Fruit fly (Drosophila melanogaster) whole organism, embryonic: ENCODE data around the gene ClC-a.
A peak's percentile ranks its signal among the peaks of the same experiment; 100 is the strongest.

Source experiments
- Adf1 ChIP-seq: fragments of 200-800 bp; sonication (Bioruptor generic); IDR thresholded peaks from 2 replicates; pipeline ENCODE4 v1.3.6; 2022; ENCODE audit warnings: missing biosample characterization, missing genetic modification characterization
- Atf6 ChIP-seq: fragments of 200-800 bp; sonication (Bioruptor generic); IDR thresholded peaks from 2 replicates; pipeline ENCODE4 v1.3.6; 2022; ENCODE audit warnings: missing biosample characterization, missing genetic modification characterization
- Blimp-1 ChIP-seq: fragments of 200-800 bp; sonication (Bioruptor generic); optimal IDR thresholded peaks from 3 replicates; lab custom pipeline; 2018; ENCODE audit warnings: missing biosample characterization, missing genetic modification characterization, mild to moderate bottlenecking, moderate library complexity, missing genetic modification reagents
- BtbVII ChIP-seq: fragments of 200-800 bp; sonication (Bioruptor generic); optimal IDR thresholded peaks from 3 replicates; lab custom pipeline; 2017; ENCODE audit warnings: missing biosample characterization, mild to moderate bottlenecking, missing genetic modification characterization
- CG1024 ChIP-seq: fragments of 200-800 bp; sonication (Bioruptor generic); IDR thresholded peaks from 2 replicates; pipeline ENCODE4 v1.3.6; 2022; ENCODE audit warnings: missing biosample characterization, missing genetic modification characterization
- CG11696 ChIP-seq: fragments of 200-800 bp; sonication (Bioruptor generic); IDR thresholded peaks from 2 replicates; pipeline ENCODE4 v1.3.6; 2022; ENCODE audit warnings: missing biosample characterization, missing genetic modification characterization
- CG12104 ChIP-seq: fragments of 200-800 bp; sonication (Bioruptor generic); optimal IDR thresholded peaks from 3 replicates; lab custom pipeline; 2016; ENCODE audit warnings: missing biosample characterization, missing genetic modification characterization
- CG14441 ChIP-seq: fragments of 200-800 bp; sonication (Bioruptor generic); IDR thresholded peaks from 2 replicates; pipeline ENCODE4 v1.3.6; 2022; ENCODE audit warnings: missing biosample characterization, missing genetic modification characterization
- CG15514 ChIP-seq: fragments of 200-800 bp; sonication (Bioruptor generic); optimal IDR thresholded peaks from 3 replicates; lab custom pipeline; 2017; ENCODE audit warnings: missing biosample characterization, missing genetic modification characterization, mild to moderate bottlenecking, moderate library complexity, missing genetic modification reagents
- CG2116 ChIP-seq: fragments of 200-800 bp; sonication (Bioruptor generic); optimal IDR thresholded peaks from 3 replicates; lab custom pipeline; 2018; ENCODE audit warnings: missing biosample characterization, mild to moderate bottlenecking, missing genetic modification characterization
- CG31441 ChIP-seq: fragments of 200-800 bp; sonication (Bioruptor generic); IDR thresholded peaks from 2 replicates; pipeline ENCODE4 v1.3.6; 2022; ENCODE audit warnings: missing biosample characterization, missing genetic modification characterization
- CG3407 ChIP-seq: fragments of 200-800 bp; sonication (Bioruptor generic); optimal IDR thresholded peaks from 2 replicates; lab custom pipeline; 2018; ENCODE audit warnings: missing biosample characterization, mild to moderate bottlenecking, missing genetic modification characterization
- CG3995 ChIP-seq: fragments of 200-800 bp; sonication (Bioruptor generic); optimal IDR thresholded peaks from 3 replicates; lab custom pipeline; 2016; ENCODE audit warnings: missing biosample characterization, missing genetic modification characterization
- CG4282 ChIP-seq: fragments of 200-800 bp; sonication (Bioruptor generic); optimal IDR thresholded peaks from 2 replicates; lab custom pipeline; 2016; ENCODE audit warnings: missing biosample characterization, missing genetic modification characterization
- CG4328 ChIP-seq: fragments of 200-800 bp; sonication (Bioruptor generic); optimal IDR thresholded peaks from 3 replicates; lab custom pipeline; 2017; ENCODE audit warnings: missing biosample characterization, missing genetic modification reagents, missing genetic modification characterization
- CG4404 ChIP-seq: fragments of 200-800 bp; sonication (Bioruptor generic); IDR thresholded peaks from 2 replicates; pipeline ENCODE4 v1.3.6; 2022; ENCODE audit warnings: missing biosample characterization, missing genetic modification characterization
- CG4617 ChIP-seq: fragments of 200-800 bp; sonication (Bioruptor generic); optimal IDR thresholded peaks from 3 replicates; lab custom pipeline; 2016; ENCODE audit warnings: missing biosample characterization, missing genetic modification characterization, borderline replicate concordance
- CG6683 ChIP-seq: fragments of 200-800 bp; sonication (Bioruptor generic); optimal IDR thresholded peaks from 2 replicates; lab custom pipeline; 2017; ENCODE audit warnings: missing biosample characterization, mild to moderate bottlenecking, missing genetic modification characterization, missing genetic modification reagents
- CG7928 ChIP-seq: fragments of 200-800 bp; sonication (Bioruptor generic); optimal IDR thresholded peaks from 2 replicates; lab custom pipeline; 2017; ENCODE audit warnings: missing biosample characterization, mild to moderate bottlenecking, missing genetic modification characterization
- CG8388 ChIP-seq: fragments of 200-800 bp; sonication (Bioruptor generic); optimal IDR thresholded peaks from 2 replicates; lab custom pipeline; 2019; ENCODE audit warnings: missing biosample characterization, mild to moderate bottlenecking, missing genetic modification characterization, moderate library complexity
- CG9215 ChIP-seq: fragments of 200-800 bp; sonication (Bioruptor generic); IDR thresholded peaks from 2 replicates; pipeline ENCODE4 v1.3.6; 2022; ENCODE audit warnings: missing biosample characterization, missing genetic modification characterization
- CG9817 ChIP-seq: fragments of 200-800 bp; sonication (Bioruptor generic); optimal IDR thresholded peaks from 2 replicates; lab custom pipeline; 2018; ENCODE audit warnings: missing biosample characterization, mild to moderate bottlenecking, missing genetic modification characterization, moderate library complexity
- Chrac-16 ChIP-seq: fragments of 200-800 bp; sonication (Bioruptor generic); optimal IDR thresholded peaks from 3 replicates; lab custom pipeline; 2016; ENCODE audit warnings: missing biosample characterization, missing genetic modification characterization
- CkIIα-i1 ChIP-seq: fragments of 200-800 bp; sonication (Bioruptor generic); IDR thresholded peaks from 2 replicates; pipeline ENCODE4 v1.3.6; 2022; ENCODE audit warnings: missing biosample characterization, missing genetic modification characterization
- Dip2 ChIP-seq: fragments of 200-800 bp; sonication (Bioruptor generic); IDR thresholded peaks from 2 replicates; pipeline ENCODE4 v1.3.6; 2022; ENCODE audit warnings: missing biosample characterization, missing genetic modification characterization
- Dip3 ChIP-seq: fragments of 200-800 bp; sonication (Bioruptor generic); optimal IDR thresholded peaks from 3 replicates; lab custom pipeline; 2016; ENCODE audit warnings: missing biosample characterization, missing genetic modification characterization
- HLHmδ ChIP-seq: fragments of 200-800 bp; sonication (Bioruptor generic); optimal IDR thresholded peaks from 2 replicates; lab custom pipeline; 2018; ENCODE audit warnings: missing biosample characterization, mild to moderate bottlenecking, missing genetic modification characterization, moderate library complexity
- Hand ChIP-seq: fragments of 200-800 bp; sonication (Bioruptor generic); optimal IDR thresholded peaks from 2 replicates; lab custom pipeline; 2017; ENCODE audit warnings: mild to moderate bottlenecking, missing biosample characterization, missing genetic modification reagents, missing genetic modification characterization
- HmgZ ChIP-seq: fragments of 200-800 bp; sonication (Bioruptor generic); optimal IDR thresholded peaks from 2 replicates; lab custom pipeline; 2018; ENCODE audit warnings: missing biosample characterization, mild to moderate bottlenecking, missing genetic modification characterization
- Hr39 ChIP-seq: fragments of >200 bp; optimal IDR thresholded peaks from 2 replicates; lab custom pipeline; 2017
- Max ChIP-seq: fragments of 200-800 bp; sonication (Bioruptor generic); optimal IDR thresholded peaks from 2 replicates; lab custom pipeline; 2016; ENCODE audit warnings: missing biosample characterization, mild to moderate bottlenecking, missing genetic modification characterization
- Meics ChIP-seq: fragments of 200-800 bp; sonication (Bioruptor generic); optimal IDR thresholded peaks from 2 replicates; lab custom pipeline; 2017; ENCODE audit warnings: missing biosample characterization, mild to moderate bottlenecking, missing genetic modification characterization
- Myb ChIP-seq: fragments of 200-800 bp; sonication (Bioruptor generic); optimal IDR thresholded peaks from 2 replicates; lab custom pipeline; 2016; ENCODE audit warnings: missing biosample characterization, missing genetic modification characterization
- Neu2 ChIP-seq: fragments of 200-800 bp; sonication (Bioruptor generic); optimal IDR thresholded peaks from 3 replicates; lab custom pipeline; 2016; ENCODE audit warnings: missing biosample characterization, missing genetic modification characterization, borderline replicate concordance
- Pdp1 ChIP-seq, 2 experiments: fragments of 200-800 bp; sonication (Bioruptor generic); optimal IDR thresholded peaks; 3 replicates each; lab custom pipeline; 2016; ENCODE audit warnings: missing biosample characterization in 2 of 2, missing genetic modification characterization in 2 of 2, mild to moderate bottlenecking in 1 of 2, moderate library complexity in 1 of 2
- bbx ChIP-seq: fragments of 200-800 bp; sonication (Bioruptor generic); IDR thresholded peaks from 2 replicates; pipeline ENCODE4 v1.3.6; 2022; ENCODE audit warnings: missing biosample characterization, missing genetic modification characterization; ENCODE audit not compliant: partially characterized antibody
- bigmax ChIP-seq: fragments of 200-800 bp; sonication (Bioruptor generic); optimal IDR thresholded peaks from 2 replicates; lab custom pipeline; 2018; ENCODE audit warnings: missing biosample characterization, mild to moderate bottlenecking, missing genetic modification characterization
- bsh ChIP-seq, 2 experiments: fragments of 200-800 bp; sonication (Bioruptor generic); optimal IDR thresholded peaks; 2 replicates each; lab custom pipeline; 2017 to 2018; ENCODE audit warnings: mild to moderate bottlenecking in 2 of 2, missing biosample characterization in 2 of 2, missing genetic modification characterization in 2 of 2, moderate library complexity in 1 of 2
- caup ChIP-seq: fragments of 200-800 bp; sonication (Bioruptor generic); optimal IDR thresholded peaks from 3 replicates; lab custom pipeline; 2017; ENCODE audit warnings: missing biosample characterization, mild to moderate bottlenecking, missing genetic modification characterization, moderate library complexity; ENCODE audit not compliant: severe bottlenecking
- dan ChIP-seq: fragments of 200-800 bp; sonication (Bioruptor generic); IDR thresholded peaks from 2 replicates; pipeline ENCODE4 v1.3.6; 2022; ENCODE audit warnings: missing biosample characterization, missing genetic modification characterization
- dati ChIP-seq: fragments of 200-800 bp; sonication (Bioruptor generic); IDR thresholded peaks from 2 replicates; pipeline ENCODE4 v1.3.6; 2022; ENCODE audit warnings: missing biosample characterization, missing genetic modification characterization
- en ChIP-seq: fragments of 200-800 bp; sonication (Bioruptor generic); optimal IDR thresholded peaks from 2 replicates; lab custom pipeline; 2016; ENCODE audit warnings: missing biosample characterization, missing genetic modification characterization
- fru ChIP-seq: fragments of >200 bp; optimal IDR thresholded peaks from 2 replicates; lab custom pipeline; 2017
- grn ChIP-seq: fragments of 200-800 bp; sonication (Bioruptor generic); optimal IDR thresholded peaks from 3 replicates; lab custom pipeline; 2017; ENCODE audit warnings: missing biosample characterization, missing genetic modification characterization
- klu ChIP-seq: fragments of 200-800 bp; sonication (Bioruptor generic); IDR thresholded peaks from 2 replicates; pipeline ENCODE4 v1.3.6; 2022; ENCODE audit warnings: missing biosample characterization, missing genetic modification characterization
- pb ChIP-seq: fragments of 200-800 bp; sonication (Bioruptor generic); optimal IDR thresholded peaks from 3 replicates; lab custom pipeline; 2016; ENCODE audit warnings: missing biosample characterization, missing genetic modification characterization
- pita ChIP-seq: fragments of 200-800 bp; sonication (Bioruptor generic); optimal IDR thresholded peaks from 2 replicates; lab custom pipeline; 2017; ENCODE audit warnings: missing biosample characterization, mild to moderate bottlenecking, missing genetic modification characterization
- sc ChIP-seq, 3 experiments: fragments of >200 bp in 2 of 3; fragments of 200-800 bp in 1 of 3; sonication (Bioruptor generic) in 1 of 3; optimal IDR thresholded peaks; 2 replicates in 2 of 3; 3 replicates in 1 of 3; lab custom pipeline; 2017; ENCODE audit warnings: mild to moderate bottlenecking in 1 of 3, missing biosample characterization in 1 of 3, missing genetic modification characterization in 1 of 3, missing genetic modification reagents in 1 of 3
- sens ChIP-seq: fragments of 200-800 bp; sonication (Bioruptor generic); peaks from one replicate; lab custom pipeline; 2016; ENCODE audit warnings: missing biosample characterization, missing genetic modification characterization
- sens-2 ChIP-seq: fragments of 200-800 bp; sonication (Bioruptor generic); IDR thresholded peaks from 2 replicates; pipeline ENCODE4 v1.3.6; 2022; ENCODE audit warnings: missing biosample characterization, missing genetic modification characterization
- unpg ChIP-seq: fragments of 200-800 bp; sonication (Bioruptor generic); optimal IDR thresholded peaks from 3 replicates; lab custom pipeline; 2018; ENCODE audit warnings: missing biosample characterization, mild to moderate bottlenecking, missing genetic modification characterization, moderate library complexity
- wdn ChIP-seq: fragments of 200-800 bp; sonication (Bioruptor generic); IDR thresholded peaks from 2 replicates; pipeline ENCODE4 v1.3.6; 2022; ENCODE audit warnings: missing biosample characterization, missing genetic modification characterization

ClC-a gene

dm6 chr3R:11777058-11777457 lies 35.9 kb downstream of the ClC-a start (continued):
- TF ChIP-seq caup (GFP tag; lab: Kevin White, UChicago) (no peak), CG3995 (GFP tag; lab: Kevin White, UChicago) (no peak), CG14441 (GFP tag; lab: Robert Waterston, UW) (no peak), CG15514 (GFP tag; lab: Kevin White, UChicago) (no peak), CG6683 (GFP tag; lab: Kevin White, UChicago) (no peak), sens-2 (no peak), grn (GFP tag; lab: Kevin White, UChicago) (no peak), Dip2 (GFP tag; lab: Robert Waterston, UW) (no peak), CG1024 (GFP tag; lab: Robert Waterston, UW) (no peak), Pdp1 (GFP tag; optimal IDR thresholded peaks at IDR 0.05; lab: Kevin White, UChicago) (peak in 1 of 2 experiments; percentile 23), CG4617 (GFP tag; lab: Kevin White, UChicago) (no peak), klu (GFP tag; lab: Robert Waterston, UW) (no peak), Adf1 (peak; percentile 92), CG11696 (GFP tag; lab: Robert Waterston, UW) (no peak), unpg (no peak), bbx (0 out of 2 replicates have a peak, but pooled peaks have one; percentile 22), Atf6 (no peak), CG3407 (GFP tag; lab: Kevin White, UChicago) (no peak), pita (no peak), Hr39 (lab: Kevin White, UChicago) (no peak), CG2116 (no peak), CG12104 (GFP tag; lab: Kevin White, UChicago) (no peak), CG7928 (no peak), wdn (GFP tag; lab: Robert Waterston, UW) (no peak), CG4282 (GFP tag; lab: Kevin White, UChicago) (no peak), HmgZ (tag; lab: Kevin White, UChicago) (no peak), Myb (no peak), Blimp-1 (peak; percentile 60), CG9215 (GFP tag; lab: Robert Waterston, UW) (no peak), sc (optimal IDR thresholded peaks at IDR 0.05; lab: Kevin White, UChicago) (no peak), sc (GFP tag; optimal IDR thresholded peaks at IDR 0.05; lab: Kevin White, UChicago) (no peak), BtbVII (GFP tag; lab: Kevin White, UChicago) (no peak), en (GFP tag; lab: Kevin White, UChicago) (no peak), Meics (GFP tag; lab: Kevin White, UChicago) (no peak), CG4404 (no peak), CG9817 (no peak), Max (no peak), CG4328 (GFP tag; lab: Kevin White, UChicago) (no peak), Neu2 (GFP tag; lab: Kevin White, UChicago) (no peak), dati (GFP tag; lab: Robert Waterston, UW) (no peak), pb (GFP tag; lab: Kevin White, UChicago) (no peak), CG8388 (GFP tag; lab: Kevin White, UChicago) (no peak), Hand (GFP tag; lab: Kevin White, UChicago) (no peak), dan (GFP tag; lab: Robert Waterston, UW) (no peak), fru (lab: Kevin White, UChicago) (no peak), Dip3 (GFP tag; lab: Kevin White, UChicago) (no peak), bsh (GFP tag; optimal IDR thresholded peaks at IDR 0.05; lab: Kevin White, UChicago) (no peak), Chrac-16 (GFP tag; lab: Kevin White, UChicago) (no peak), bigmax (GFP tag; lab: Kevin White, UChicago) (no peak), sens (GFP tag; lab: Kevin White, UChicago) (peak; percentile 54), CG31441 (GFP tag; lab: Robert Waterston, UW) (no peak), HLHmδ (GFP tag; lab: Kevin White, UChicago) (no peak), CkIIα-i1 (GFP tag; lab: Robert Waterston, UW) (no peak)
